Fruit fly (Drosophila melanogaster): ENCODE measurements around the gene BBS8.

Gene BBS8

DNA sequence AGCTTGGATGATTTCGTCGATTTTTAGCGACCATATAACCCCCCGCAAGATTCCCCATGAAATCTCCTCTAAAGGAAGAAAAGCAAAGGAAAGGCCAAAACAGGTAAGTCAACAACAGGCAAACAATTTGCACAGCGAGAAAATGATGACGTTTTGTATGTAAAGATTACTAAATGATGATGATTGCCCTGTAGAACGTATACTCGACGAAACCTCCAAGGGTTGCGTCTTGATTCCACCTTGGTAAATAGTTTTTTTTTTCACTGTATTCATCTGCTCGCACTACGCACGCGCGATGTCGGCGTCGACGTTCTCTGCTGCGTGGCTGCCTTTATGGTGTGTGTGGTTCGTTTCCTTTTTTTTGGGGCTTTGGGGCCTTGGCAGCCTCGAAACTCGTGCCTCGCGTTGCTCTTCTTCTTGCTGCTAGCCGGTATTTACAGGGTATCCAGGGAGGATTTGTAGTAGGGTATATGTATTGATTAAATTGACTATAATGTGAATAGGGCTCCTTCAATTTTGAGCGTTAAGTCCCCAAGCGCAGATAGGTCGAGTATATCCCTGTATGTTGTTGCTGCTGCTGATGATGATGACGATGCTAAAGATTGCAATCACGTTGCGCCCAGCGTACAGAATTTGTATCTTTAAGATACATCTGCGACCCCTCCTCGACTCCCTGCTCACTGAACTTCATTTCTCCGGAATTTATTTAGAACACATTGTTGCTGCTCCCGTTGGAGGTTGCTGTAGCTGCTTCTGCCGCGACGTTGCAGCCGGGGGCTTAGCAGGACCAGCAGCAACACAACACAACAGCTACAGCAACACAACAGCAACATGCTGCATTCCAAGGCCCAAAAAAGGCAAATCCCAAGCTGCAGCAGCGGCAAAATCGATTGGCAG lies 4.9 kb downstream of the BBS8 start (continued):
- TF ChIP-seq Chrac-16 (GFP tag; optimal IDR thresholded peaks at IDR 0.05): peak; percentile 22
- TF ChIP-seq Lim3 (GFP tag; IDR thresholded peaks at IDR 0.05): no peak
- TF ChIP-seq CG8944 (GFP tag; optimal IDR thresholded peaks at IDR 0.05): peak; percentile 19
- TF ChIP-seq vvl (GFP tag; IDR thresholded peaks at IDR 0.05): peak; percentile 35; the same call in 1 of the 2 replicates
- no peak for TF ChIP-seq CG32772 (GFP tag; IDR thresholded peaks at IDR 0.05)
- no peak for TF ChIP-seq CG8478 (optimal IDR thresholded peaks at IDR 0.05)
- TF ChIP-seq CG10147 (GFP tag; optimal IDR thresholded peaks at IDR 0.05): no peak
- TF ChIP-seq ap (GFP tag; IDR thresholded peaks at IDR 0.05): no peak
- no peak for TF ChIP-seq insv (GFP tag; optimal IDR thresholded peaks at IDR 0.05)
- no peak for TF ChIP-seq CG8281 (tag; optimal IDR thresholded peaks at IDR 0.05)
- TF ChIP-seq CG13775 (GFP tag; optimal IDR thresholded peaks at IDR 0.05): no peak
- no peak for TF ChIP-seq YL-1 (GFP tag; optimal IDR thresholded peaks at IDR 0.05)
- no peak for TF ChIP-seq zen (tag; optimal IDR thresholded peaks at IDR 0.05)
- no peak for TF ChIP-seq CG3726 (GFP tag; IDR thresholded peaks at IDR 0.05)
- peak; percentile 28; the same call in 1 of the 2 replicates for TF ChIP-seq Adf1 (GFP tag; IDR thresholded peaks at IDR 0.05)
- no peak for TF ChIP-seq Hr78 (GFP tag; optimal IDR thresholded peaks at IDR 0.05)
- TF ChIP-seq CG2129 (GFP tag; IDR thresholded peaks at IDR 0.05; ENCODE audit: partially characterized antibody): no peak
- peak; percentile 44 for TF ChIP-seq Med (GFP tag)
- no peak for TF ChIP-seq gt (GFP tag; IDR thresholded peaks at IDR 0.05)
- TF ChIP-seq HHEX (GFP tag; optimal IDR thresholded peaks at IDR 0.05): no peak
- no peak for TF ChIP-seq CG18764 (GFP tag; optimal IDR thresholded peaks at IDR 0.05)
- no peak for TF ChIP-seq Lpt (GFP tag; optimal IDR thresholded peaks at IDR 0.05)
- peak; percentile 37 for TF ChIP-seq slbo (GFP tag; IDR thresholded peaks at IDR 0.05)
- TF ChIP-seq Ada2b (GFP tag; IDR thresholded peaks at IDR 0.05): no peak
- TF ChIP-seq GATAe (GFP tag; conservative IDR thresholded peaks at IDR 0.05): no peak
- TF ChIP-seq HLH54F (GFP tag; optimal IDR thresholded peaks at IDR 0.05): no peak
- no peak for TF ChIP-seq pzg (GFP tag; optimal IDR thresholded peaks at IDR 0.05)
- TF ChIP-seq kah (GFP tag; optimal IDR thresholded peaks at IDR 0.05): no peak
- no peak for TF ChIP-seq kay (GFP tag; optimal IDR thresholded peaks at IDR 0.05)
- TF ChIP-seq CG12942 (GFP tag; optimal IDR thresholded peaks at IDR 0.05): no peak
- TF ChIP-seq nmo (GFP tag; optimal IDR thresholded peaks at IDR 0.05): no peak
- no peak for TF ChIP-seq Antp (GFP tag; optimal IDR thresholded peaks at IDR 0.05)
- peak; percentile 71 for TF ChIP-seq Xrp1 (GFP tag; IDR thresholded peaks at IDR 0.05)
- TF ChIP-seq CG12219 (GFP tag; optimal IDR thresholded peaks at IDR 0.05): no peak
- TF ChIP-seq bigmax (GFP tag; optimal IDR thresholded peaks at IDR 0.05): no peak
- no peak for TF ChIP-seq scrt (GFP tag; optimal IDR thresholded peaks at IDR 0.05)
- no peak for TF ChIP-seq Oaz (GFP tag; IDR thresholded peaks at IDR 0.05)
- no peak for TF ChIP-seq ase (GFP tag; IDR thresholded peaks at IDR 0.05)
- no peak for TF ChIP-seq Doc3 (GFP tag; IDR thresholded peaks at IDR 0.05; ENCODE audit: partially characterized antibody)
- no peak for TF ChIP-seq CG7745 (tag; optimal IDR thresholded peaks at IDR 0.05)
- no peak for TF ChIP-seq Fer2 (tag; optimal IDR thresholded peaks at IDR 0.05)
- TF ChIP-seq Mad (GFP tag; optimal IDR thresholded peaks at IDR 0.05): no peak
- TF ChIP-seq CkIIα-i1 (GFP tag; IDR thresholded peaks at IDR 0.05): no peak
- no peak for TF ChIP-seq H2.0 (GFP tag; IDR thresholded peaks at IDR 0.05)
- no peak for TF ChIP-seq CG9437 (GFP tag; optimal IDR thresholded peaks at IDR 0.05)
- no peak for TF ChIP-seq odd (GFP tag; optimal IDR thresholded peaks at IDR 0.05)
- no peak for TF ChIP-seq CG4360 (GFP tag; IDR thresholded peaks at IDR 0.05)
- no peak for TF ChIP-seq dm (GFP tag; optimal IDR thresholded peaks at IDR 0.05)
- TF ChIP-seq ken (GFP tag; IDR thresholded peaks at IDR 0.05): no peak
- no peak for TF ChIP-seq CG13894 (tag; optimal IDR thresholded peaks at IDR 0.05)
